Worm (Caenorhabditis elegans): ENCODE measurements around the gene F17C8.3.

DNA sequence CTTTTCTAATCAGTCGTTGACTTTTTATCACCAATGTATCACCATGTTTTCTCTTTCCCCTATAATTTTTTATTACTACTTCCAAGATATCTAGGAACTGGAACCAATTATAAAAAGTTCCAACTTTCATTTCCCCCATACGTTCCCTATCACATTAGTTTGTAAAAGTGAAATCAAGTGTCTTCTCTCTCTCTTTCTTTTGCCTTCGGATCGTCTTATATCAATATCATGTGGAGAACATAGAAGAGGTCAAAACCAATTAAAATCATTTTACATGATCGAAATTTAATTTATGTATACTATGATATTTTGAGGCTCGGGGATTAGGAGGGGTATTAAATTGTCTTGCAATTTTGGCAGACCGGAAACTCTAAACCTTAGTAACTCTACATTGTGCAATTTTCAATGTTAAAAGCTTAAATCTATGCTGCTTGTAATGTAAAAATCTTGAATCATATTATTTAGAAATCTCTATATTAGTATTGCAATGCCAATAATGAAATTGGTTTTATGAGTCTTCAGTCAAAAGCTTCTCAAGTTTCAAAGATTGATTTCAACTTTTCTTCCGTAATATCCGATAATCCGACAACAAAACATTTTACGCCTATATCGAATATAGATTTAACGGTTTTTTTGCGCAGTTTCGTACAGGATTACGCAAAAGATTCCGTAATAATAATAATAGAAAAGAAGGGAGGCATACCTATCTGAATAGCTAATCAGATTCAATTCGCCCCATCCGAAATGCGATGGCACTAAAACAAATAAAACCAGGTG is 36.3 kb downstream of the F17C8.3 start:
- no peak for TF ChIP-seq unc-62 (GFP tag; optimal IDR thresholded peaks at IDR 0.05)
- no peak for TF ChIP-seq snpc-4 (tag; optimal IDR thresholded peaks at IDR 0.05)
